Worm (Caenorhabditis elegans): Measurements from ENCODE around the gene T21D12.14.

The T21D12.14 gene

ce11 chrIV:302743-303142 lies 14.8 kb upstream of the T21D12.14 start:
- peak; percentile 44 for TF ChIP-seq nhr-43 (tag; optimal IDR thresholded peaks at IDR 0.05; ENCODE audit: poor library complexity, severe bottlenecking)
- TF ChIP-seq ztf-11 (tag; optimal IDR thresholded peaks at IDR 0.05), result no peak
- no peak for TF ChIP-seq nhr-11 (tag; optimal IDR thresholded peaks at IDR 0.05)
- no peak for TF ChIP-seq ztf-4 (tag; optimal IDR thresholded peaks at IDR 0.05)
- peak; percentile 21 for TF ChIP-seq nhr-23 (tag; optimal IDR thresholded peaks at IDR 0.05)
- peak in 2 of 3 experiments; percentile 5 to 12 for TF ChIP-seq elt-3 (tag; optimal IDR thresholded peaks at IDR 0.05)
- TF ChIP-seq nhr-25 (tag; optimal IDR thresholded peaks at IDR 0.05), result peak; percentile 6

- TF ChIP-seq fkh-10 (GFP tag; optimal IDR thresholded peaks at IDR 0.05) (no peak), R02D3.7 (tag; optimal IDR thresholded peaks at IDR 0.05) (no peak), nhr-12 (tag; optimal IDR thresholded peaks at IDR 0.05) (no peak), daf-12 (tag; optimal IDR thresholded peaks at IDR 0.05) (no peak), aly-2 (tag; optimal IDR thresholded peaks at IDR 0.05) (no peak), ztf-11 (tag; optimal IDR thresholded peaks at IDR 0.05) (no peak), tbx-2 (tag; optimal IDR thresholded peaks at IDR 0.05) (no peak), nhr-11 (tag; optimal IDR thresholded peaks at IDR 0.05) (no peak), fos-1 (tag; optimal IDR thresholded peaks at IDR 0.05) (no peak), egl-5 (tag; optimal IDR thresholded peaks at IDR 0.05) (no peak), skn-1 (tag; optimal IDR thresholded peaks at IDR 0.05) (no peak)
Observed at ce11 chrIV:300307-300706, 12.4 kb upstream of the T21D12.14 start.

ce11 chrIV:299190-299589 lies 11.3 kb upstream of the T21D12.14 start:
- TF ChIP-seq nhr-76 (tag; optimal IDR thresholded peaks at IDR 0.05) (no peak), mdl-1 (tag; optimal IDR thresholded peaks at IDR 0.05) (no peak), mml-1 (tag; optimal IDR thresholded peaks at IDR 0.05) (no peak), ceh-16 (tag; optimal IDR thresholded peaks at IDR 0.05) (no peak), egl-5 (tag; optimal IDR thresholded peaks at IDR 0.05) (no peak), nhr-67 (tag; optimal IDR thresholded peaks at IDR 0.05) (no peak), hmg-11 (tag; optimal IDR thresholded peaks at IDR 0.05) (no peak), elt-2 (tag; optimal IDR thresholded peaks at IDR 0.05) (no peak), ztf-11 (tag; optimal IDR thresholded peaks at IDR 0.05) (no peak), unc-62 (GFP tag; optimal IDR thresholded peaks at IDR 0.05) (no peak), lsy-12 (tag; optimal IDR thresholded peaks at IDR 0.05) (no peak)

- TF ChIP-seq tbx-2 (tag; optimal IDR thresholded peaks at IDR 0.05) (no peak), ceh-82 (tag; optimal IDR thresholded peaks at IDR 0.05) (no peak), skn-1 (tag; optimal IDR thresholded peaks at IDR 0.05) (no peak), elt-2 (tag; optimal IDR thresholded peaks at IDR 0.05) (no peak), elt-3 (tag; optimal IDR thresholded peaks at IDR 0.05) (no peak), lsy-12 (tag; optimal IDR thresholded peaks at IDR 0.05) (no peak), daf-12 (tag; optimal IDR thresholded peaks at IDR 0.05) (no peak), nhr-67 (tag; optimal IDR thresholded peaks at IDR 0.05) (no peak)
Observed at ce11 chrIV:298204-298603, 10.3 kb upstream of the T21D12.14 start, which contains the start of gene pnp-1. pnp-1 (minus strand) TSS chrIV:298304.

ce11 chrIV:296849-297248 lies 8.9 kb upstream of the T21D12.14 start:
- TF ChIP-seq snpc-4 (tag; optimal IDR thresholded peaks at IDR 0.05) (no peak), skn-1 (tag; optimal IDR thresholded peaks at IDR 0.05) (peak; percentile 47), elt-2 (tag; optimal IDR thresholded peaks at IDR 0.05) (peak; percentile 95), jun-1 (tag; optimal IDR thresholded peaks at IDR 0.05) (peak; percentile 67), pqm-1 (tag; optimal IDR thresholded peaks at IDR 0.05) (peak; percentile 91), pha-4 (tag; optimal IDR thresholded peaks at IDR 0.05) (peak; percentile 21), ama-1 (optimal IDR thresholded peaks at IDR 0.05) (no peak)

- no peak for TF ChIP-seq nhr-28 (tag; optimal IDR thresholded peaks at IDR 0.05)
- no peak for TF ChIP-seq sea-2 (GFP tag; optimal IDR thresholded peaks at IDR 0.05)
- peak; percentile 79 for TF ChIP-seq pqm-1 (tag; optimal IDR thresholded peaks at IDR 0.05)
- TF ChIP-seq unc-39 (tag; optimal IDR thresholded peaks at IDR 0.05), result no peak
- no peak for TF ChIP-seq nhr-67 (tag; optimal IDR thresholded peaks at IDR 0.05)
- TF ChIP-seq tbx-2 (tag; optimal IDR thresholded peaks at IDR 0.05), result no peak
- no peak for TF ChIP-seq R02D3.7 (tag; optimal IDR thresholded peaks at IDR 0.05)
- no peak for TF ChIP-seq nhr-237 (tag; optimal IDR thresholded peaks at IDR 0.05)
- TF ChIP-seq nhr-77 (tag; optimal IDR thresholded peaks at IDR 0.05), result no peak
- peak; percentile 70 for TF ChIP-seq jun-1 (tag; optimal IDR thresholded peaks at IDR 0.05)
- TF ChIP-seq ZK546.5 (tag; optimal IDR thresholded peaks at IDR 0.05), result no peak
- TF ChIP-seq elt-1 (tag; optimal IDR thresholded peaks at IDR 0.05), result no peak
- TF ChIP-seq nhr-76 (tag; optimal IDR thresholded peaks at IDR 0.05), result no peak
- TF ChIP-seq aly-2 (tag; optimal IDR thresholded peaks at IDR 0.05), result no peak
- TF ChIP-seq nhr-43 (tag; optimal IDR thresholded peaks at IDR 0.05; ENCODE audit: poor library complexity, severe bottlenecking), result no peak
- TF ChIP-seq elt-3 (tag; optimal IDR thresholded peaks at IDR 0.05), result no peak
- TF ChIP-seq hmg-11 (tag; optimal IDR thresholded peaks at IDR 0.05), result no peak
- TF ChIP-seq pha-4 (tag; optimal IDR thresholded peaks at IDR 0.05), result peak; percentile 59
- TF ChIP-seq lin-39 (tag; optimal IDR thresholded peaks at IDR 0.05), result no peak
- TF ChIP-seq snpc-4 (tag; optimal IDR thresholded peaks at IDR 0.05), result no peak
- no peak for TF ChIP-seq egl-5 (tag; optimal IDR thresholded peaks at IDR 0.05)
- no peak for TF ChIP-seq nhr-25 (tag; optimal IDR thresholded peaks at IDR 0.05)
- TF ChIP-seq elt-2 (tag; optimal IDR thresholded peaks at IDR 0.05), result peak; percentile 96
- TF ChIP-seq eor-1 (tag; optimal IDR thresholded peaks at IDR 0.05), result no peak
- no peak for TF ChIP-seq fos-1 (tag; optimal IDR thresholded peaks at IDR 0.05)
- TF ChIP-seq skn-1 (tag; optimal IDR thresholded peaks at IDR 0.05), result peak; percentile 40
- TF ChIP-seq nhr-12 (tag; optimal IDR thresholded peaks at IDR 0.05), result no peak
- no peak for TF ChIP-seq ceh-28 (tag; optimal IDR thresholded peaks at IDR 0.05)
Observed at ce11 chrIV:295734-296201, 7.8 kb upstream of the T21D12.14 start.
